Worm (Caenorhabditis elegans) whole organism, L4 larva: Measurements from ENCODE around the gene eea-1.

Experiments
- Y75B8A.6 ChIP-seq: fragments of 200-800 bp; sonication (Bioruptor generic); IDR thresholded peaks from 2 replicates; pipeline ENCODE4 v1.3.6; 2022; ENCODE audit warnings: missing genetic modification reagents, missing genetic modification characterization, missing compliant biosample characterization
- daf-8 ChIP-seq: fragments of 200-800 bp; sonication (Bioruptor generic); IDR thresholded peaks from 2 replicates; pipeline ENCODE4 v1.3.6; 2022; ENCODE audit warnings: missing genetic modification characterization, missing compliant biosample characterization
- dve-1 ChIP-seq: sonication (generic microtip); optimal IDR thresholded peaks from 2 replicates; lab custom pipeline; 2017; ENCODE audit warnings: antibody characterized with exemption, mild to moderate bottlenecking, missing genetic modification characterization, missing compliant biosample characterization; ENCODE audit not compliant: insufficient read depth
- fos-1 ChIP-seq: fragments of 150-350 bp; optimal IDR thresholded peaks from 2 replicates; lab custom pipeline; 2014; ENCODE audit warnings: missing biosample characterization, missing genetic modification characterization
- lin-15B ChIP-seq: fragments of 150-350 bp; sonication (generic microtip); optimal IDR thresholded peaks from 3 replicates; lab custom pipeline; 2014; ENCODE audit warnings: missing biosample characterization, missing genetic modification characterization
- lsy-2 ChIP-seq, 2 experiments: fragments of 150-350 bp in 1 of 2; sonication (generic microtip) in 1 of 2; optimal IDR thresholded peaks; 2 replicates each; lab custom pipeline; 2014 to 2017; ENCODE audit warnings: missing biosample characterization in 2 of 2, missing genetic modification characterization in 2 of 2
- nhr-77 ChIP-seq: fragments of 150-350 bp; optimal IDR thresholded peaks from 2 replicates; lab custom pipeline; 2014; ENCODE audit warnings: missing biosample characterization, missing genetic modification characterization
- unc-62 ChIP-seq, 3 experiments: fragments of 150-350 bp in 1 of 3; sonication (generic microtip); optimal IDR thresholded peaks in 2 of 3; peaks in 1 of 3; 1 replicate in 1 of 3; 2 replicates in 2 of 3; lab custom pipeline; 2014 to 2017; ENCODE audit warnings: missing biosample characterization in 3 of 3, missing genetic modification characterization in 3 of 3, missing genetic modification reagents in 3 of 3, missing genotype in 1 of 3
- zag-1 ChIP-seq: fragments of 150-350 bp; optimal IDR thresholded peaks from 2 replicates; lab custom pipeline; 2014; ENCODE audit warnings: missing biosample characterization, missing genetic modification characterization

- no peak for TF ChIP-seq zag-1
- TF ChIP-seq dve-1: no peak
- TF ChIP-seq nhr-77 (tag; lab: Kevin White, UChicago): no peak
- TF ChIP-seq lin-15B (tag; lab: Kevin White, UChicago): no peak
- no peak for TF ChIP-seq fos-1 (tag; lab: Kevin White, UChicago)
- TF ChIP-seq unc-62 (GFP tag; optimal IDR thresholded peaks at IDR 0.05 in 1 of 2; lab: Kevin White, UChicago): peak in 1 of 2 experiments; percentile 91
- no peak for TF ChIP-seq unc-62 (tag; optimal IDR thresholded peaks at IDR 0.05; lab: Kevin White, UChicago)
- no peak for TF ChIP-seq daf-8
- no peak for TF ChIP-seq lsy-2 (tag; optimal IDR thresholded peaks at IDR 0.05; lab: Kevin White, UChicago)
- no peak for TF ChIP-seq Y75B8A.6 (GFP tag; lab: Robert Waterston, UW)
Measured at ce11 chrV:13488297-13488803, 8.8 kb downstream of the eea-1 start.
